Fruit fly (Drosophila melanogaster) whole organism, prepupa: ENCODE measurements around the gene Pph13.

Source experiments
- Blimp-1 ChIP-seq: fragments of 200-800 bp; sonication (Bioruptor generic); optimal IDR thresholded peaks from 3 replicates; lab custom pipeline; 2017; ENCODE audit warnings: missing biosample characterization, missing genetic modification characterization, mild to moderate bottlenecking, moderate library complexity, missing genetic modification reagents
- CG10631 ChIP-seq: fragments of 200-800 bp; sonication (Bioruptor generic); optimal IDR thresholded peaks from 2 replicates; lab custom pipeline; 2016; ENCODE audit warnings: missing biosample characterization, missing genetic modification characterization
- CG10669 ChIP-seq: fragments of 200-800 bp; sonication (Bioruptor generic); optimal IDR thresholded peaks from 3 replicates; lab custom pipeline; 2018; ENCODE audit warnings: missing biosample characterization, mild to moderate bottlenecking, missing genetic modification characterization, moderate library complexity
- CG11294 ChIP-seq: fragments of 200-800 bp; sonication (Bioruptor generic); IDR thresholded peaks from 2 replicates; pipeline ENCODE4 v1.3.6; 2022; ENCODE audit warnings: missing biosample characterization, missing genetic modification characterization
- CG11762 ChIP-seq: fragments of 200-800 bp; sonication (Bioruptor generic); optimal IDR thresholded peaks from 3 replicates; lab custom pipeline; 2016; ENCODE audit warnings: missing biosample characterization, missing genetic modification characterization; ENCODE audit not compliant: insufficient read depth
- CG15336 ChIP-seq: fragments of 200-800 bp; sonication (Bioruptor generic); IDR thresholded peaks from 2 replicates; pipeline ENCODE4 v1.3.6; 2022; ENCODE audit warnings: missing biosample characterization, missing genetic modification characterization
- CG1621 ChIP-seq: fragments of 200-800 bp; sonication (Bioruptor generic); optimal IDR thresholded peaks from 3 replicates; lab custom pipeline; 2018; ENCODE audit warnings: missing biosample characterization, mild to moderate bottlenecking, missing genetic modification characterization
- CG16779 ChIP-seq: fragments of 200-800 bp; sonication (Bioruptor generic); optimal IDR thresholded peaks from 3 replicates; lab custom pipeline; 2017; ENCODE audit warnings: missing biosample characterization, mild to moderate bottlenecking, missing genetic modification characterization
- CG3032 ChIP-seq: fragments of 200-800 bp; optimal IDR thresholded peaks from 2 replicates; lab custom pipeline; 2019; ENCODE audit warnings: missing biosample characterization, mild to moderate bottlenecking, missing genetic modification characterization, moderate library complexity
- CG31627 ChIP-seq: fragments of 200-800 bp; sonication (Bioruptor generic); optimal IDR thresholded peaks from 3 replicates; lab custom pipeline; 2016; ENCODE audit warnings: missing biosample characterization, missing genetic modification characterization
- CG32006 ChIP-seq: fragments of 200-800 bp; sonication (Bioruptor generic); optimal IDR thresholded peaks from 3 replicates; lab custom pipeline; 2017; ENCODE audit warnings: missing biosample characterization, mild to moderate bottlenecking, missing genetic modification characterization
- CG3919 ChIP-seq: fragments of 200-800 bp; sonication (Bioruptor generic); optimal IDR thresholded peaks from 3 replicates; lab custom pipeline; 2016; ENCODE audit warnings: missing biosample characterization, missing genetic modification characterization
- CG4318 ChIP-seq: fragments of 200-800 bp; sonication (Bioruptor generic); optimal IDR thresholded peaks from 3 replicates; lab custom pipeline; 2017; ENCODE audit warnings: missing biosample characterization, mild to moderate bottlenecking, missing genetic modification characterization
- CG6792 ChIP-seq: fragments of 200-800 bp; sonication (Bioruptor generic); optimal IDR thresholded peaks from 3 replicates; lab custom pipeline; 2016; ENCODE audit warnings: missing biosample characterization, missing genetic modification characterization
- CG6808 ChIP-seq: fragments of 200-800 bp; sonication (Bioruptor generic); optimal IDR thresholded peaks from 3 replicates; lab custom pipeline; 2017; ENCODE audit warnings: missing biosample characterization, missing genetic modification characterization, mild to moderate bottlenecking, moderate library complexity, missing genetic modification reagents
- CG6854 ChIP-seq: fragments of 200-800 bp; sonication (Bioruptor generic); optimal IDR thresholded peaks from 2 replicates; lab custom pipeline; 2017; ENCODE audit warnings: missing biosample characterization, mild to moderate bottlenecking, missing genetic modification characterization
- CG7368 ChIP-seq: fragments of 200-800 bp; sonication (Bioruptor generic); optimal IDR thresholded peaks from 3 replicates; lab custom pipeline; 2016; ENCODE audit warnings: missing biosample characterization, missing genetic modification characterization
- CG8119 ChIP-seq: fragments of 200-800 bp; sonication (Bioruptor generic); IDR thresholded peaks from 3 replicates; pipeline ENCODE4 v1.3.6; 2022; ENCODE audit warnings: missing biosample characterization, missing genetic modification characterization
- CG8319 ChIP-seq: fragments of 200-800 bp; sonication (Bioruptor generic); optimal IDR thresholded peaks from 3 replicates; lab custom pipeline; 2016; ENCODE audit warnings: missing biosample characterization, missing genetic modification characterization
- CG8632 ChIP-seq: fragments of 200-800 bp; sonication (Bioruptor generic); optimal IDR thresholded peaks from 3 replicates; lab custom pipeline; 2016; ENCODE audit warnings: missing biosample characterization, missing genetic modification characterization
- CG9139 ChIP-seq: fragments of 200-800 bp; sonication (Bioruptor generic); optimal IDR thresholded peaks from 3 replicates; lab custom pipeline; 2017; ENCODE audit warnings: missing biosample characterization, mild to moderate bottlenecking, missing genetic modification characterization
- Eip75B ChIP-seq: fragments of 200-800 bp; sonication (Bioruptor generic); optimal IDR thresholded peaks from 3 replicates; lab custom pipeline; 2016; ENCODE audit warnings: missing biosample characterization, missing genetic modification characterization
- Eip78C ChIP-seq: fragments of 200-800 bp; sonication (Bioruptor generic); peaks from one replicate; lab custom pipeline; 2016; ENCODE audit warnings: missing biosample characterization, missing genetic modification characterization
- Ets21C ChIP-seq: fragments of 200-800 bp; sonication (Bioruptor generic); optimal IDR thresholded peaks from 3 replicates; lab custom pipeline; 2016; ENCODE audit warnings: missing biosample characterization, missing genetic modification characterization
- Ets96B ChIP-seq: fragments of 200-800 bp; optimal IDR thresholded peaks from 2 replicates; lab custom pipeline; 2019; ENCODE audit warnings: missing biosample characterization, mild to moderate bottlenecking, missing genetic modification characterization, moderate library complexity
- Gug ChIP-seq: fragments of 200-800 bp; sonication (Bioruptor generic); IDR thresholded peaks from 2 replicates; pipeline ENCODE4 v1.3.6; 2022; ENCODE audit warnings: missing biosample characterization, missing genetic modification characterization
- Hr38 ChIP-seq: sonication (Bioruptor generic); optimal IDR thresholded peaks from 2 replicates; lab custom pipeline; 2016; ENCODE audit warnings: missing biosample characterization, missing genetic modification characterization
- Hr39 ChIP-seq: fragments of 200-800 bp; sonication (Bioruptor generic); optimal IDR thresholded peaks from 2 replicates; lab custom pipeline; 2016; ENCODE audit warnings: missing biosample characterization, missing genetic modification characterization
- Hr4 ChIP-seq: fragments of 200-800 bp; sonication (Bioruptor generic); optimal IDR thresholded peaks from 3 replicates; lab custom pipeline; 2016; ENCODE audit warnings: missing biosample characterization, missing genetic modification characterization
- Lpt ChIP-seq: fragments of 200-800 bp; sonication (Bioruptor generic); optimal IDR thresholded peaks from 3 replicates; lab custom pipeline; 2016; ENCODE audit warnings: missing biosample characterization, missing genetic modification characterization
- Met ChIP-seq: fragments of 200-800 bp; sonication (Bioruptor generic); optimal IDR thresholded peaks from 3 replicates; lab custom pipeline; 2016; ENCODE audit warnings: missing biosample characterization, missing genetic modification characterization
- OdsH ChIP-seq: fragments of 200-800 bp; sonication (Bioruptor generic); optimal IDR thresholded peaks from 3 replicates; lab custom pipeline; 2016; ENCODE audit warnings: missing biosample characterization, missing genetic modification characterization
- Sox102F ChIP-seq: fragments of 200-800 bp; sonication (Bioruptor generic); optimal IDR thresholded peaks from 2 replicates; lab custom pipeline; 2016; ENCODE audit warnings: missing biosample characterization, mild to moderate bottlenecking, missing genetic modification characterization
- Sox14 ChIP-seq: fragments of 200-800 bp; sonication (Bioruptor generic); optimal IDR thresholded peaks from 3 replicates; lab custom pipeline; 2016; ENCODE audit warnings: missing biosample characterization, missing genetic modification characterization
- Sox15 ChIP-seq: fragments of 200-800 bp; sonication (Bioruptor generic); optimal IDR thresholded peaks from 3 replicates; lab custom pipeline; 2016; ENCODE audit warnings: missing biosample characterization, missing genetic modification characterization
- cyc ChIP-seq: fragments of 200-800 bp; sonication (Bioruptor generic); optimal IDR thresholded peaks from 3 replicates; lab custom pipeline; 2016; ENCODE audit warnings: missing biosample characterization, missing genetic modification characterization
- dac ChIP-seq: fragments of 200-800 bp; sonication (Bioruptor generic); optimal IDR thresholded peaks from 2 replicates; lab custom pipeline; 2017; ENCODE audit warnings: missing biosample characterization, mild to moderate bottlenecking, missing genetic modification characterization
- dsx ChIP-seq: fragments of 200-800 bp; optimal IDR thresholded peaks from 3 replicates; lab custom pipeline; 2019; ENCODE audit warnings: missing biosample characterization, mild to moderate bottlenecking, missing genetic modification characterization, moderate library complexity; ENCODE audit not compliant: poor library complexity, severe bottlenecking
- eg ChIP-seq: fragments of 200-800 bp; sonication (Bioruptor generic); IDR thresholded peaks from 3 replicates; pipeline ENCODE4 v1.3.6; 2022; ENCODE audit warnings: missing biosample characterization, missing genetic modification characterization
- esn ChIP-seq: fragments of 200-800 bp; sonication (Bioruptor generic); optimal IDR thresholded peaks from 2 replicates; lab custom pipeline; 2016; ENCODE audit warnings: missing biosample characterization, mild to moderate bottlenecking, missing genetic modification characterization, moderate library complexity
- fd85E ChIP-seq: fragments of 200-800 bp; sonication (Bioruptor generic); optimal IDR thresholded peaks from 3 replicates; lab custom pipeline; 2016; ENCODE audit warnings: missing biosample characterization, missing genetic modification characterization
- fkh ChIP-seq: fragments of 200-800 bp; sonication (Bioruptor generic); optimal IDR thresholded peaks from 3 replicates; lab custom pipeline; 2017; ENCODE audit warnings: missing biosample characterization, mild to moderate bottlenecking, missing genetic modification characterization, moderate library complexity
- lz ChIP-seq: fragments of 200-800 bp; sonication (Bioruptor generic); optimal IDR thresholded peaks from 3 replicates; lab custom pipeline; 2016; ENCODE audit warnings: missing biosample characterization, missing genetic modification characterization
- net ChIP-seq: fragments of 200-800 bp; sonication (Bioruptor generic); optimal IDR thresholded peaks from 3 replicates; lab custom pipeline; 2016; ENCODE audit warnings: missing biosample characterization, missing genetic modification characterization
- pdm3 ChIP-seq: fragments of 200-800 bp; sonication (Bioruptor generic); optimal IDR thresholded peaks from 3 replicates; lab custom pipeline; 2016; ENCODE audit warnings: missing biosample characterization, missing genetic modification characterization
- salr ChIP-seq, 2 experiments: fragments of 200-800 bp; sonication (Bioruptor generic); optimal IDR thresholded peaks; 3 replicates each; lab custom pipeline; 2016 to 2018; ENCODE audit warnings: missing biosample characterization in 2 of 2, missing genetic modification characterization in 2 of 2, mild to moderate bottlenecking in 1 of 2
- ss ChIP-seq, 2 experiments: fragments of 200-800 bp; sonication (Bioruptor generic); optimal IDR thresholded peaks; 2 replicates in 1 of 2; 3 replicates in 1 of 2; lab custom pipeline; 2017 to 2018; ENCODE audit warnings: mild to moderate bottlenecking in 2 of 2, missing biosample characterization in 2 of 2, missing genetic modification characterization in 2 of 2, moderate library complexity in 1 of 2
- topi ChIP-seq: fragments of 200-800 bp; sonication (Bioruptor generic); optimal IDR thresholded peaks from 3 replicates; lab custom pipeline; 2016; ENCODE audit warnings: missing biosample characterization, missing genetic modification characterization

Pph13 gene

dm6 chr2L:608143-608542, 30.9 kb downstream of the Pph13 start (continued):
- peak; percentile 83 for TF ChIP-seq CG15336 (GFP tag; lab: Robert Waterston, UW)
- peak; percentile 82 for TF ChIP-seq CG6808
- TF ChIP-seq Hr38 (GFP tag; lab: Kevin White, UChicago) = no peak
- no peak for TF ChIP-seq CG31627
- TF ChIP-seq Eip78C (GFP tag; lab: Kevin White, UChicago) = peak; percentile 83
- TF ChIP-seq Sox14 (GFP tag; lab: Kevin White, UChicago) = peak; percentile 70
- TF ChIP-seq Ets96B (tag; lab: Kevin White, UChicago) = peak; percentile 73
- TF ChIP-seq ss (GFP tag; optimal IDR thresholded peaks at IDR 0.05; lab: Kevin White, UChicago) = peak; percentile 71 to 73
- peak; percentile 45; the same call in 2 of the 3 replicates for TF ChIP-seq eg (GFP tag; lab: Robert Waterston, UW)
- no peak for TF ChIP-seq lz

DNA sequence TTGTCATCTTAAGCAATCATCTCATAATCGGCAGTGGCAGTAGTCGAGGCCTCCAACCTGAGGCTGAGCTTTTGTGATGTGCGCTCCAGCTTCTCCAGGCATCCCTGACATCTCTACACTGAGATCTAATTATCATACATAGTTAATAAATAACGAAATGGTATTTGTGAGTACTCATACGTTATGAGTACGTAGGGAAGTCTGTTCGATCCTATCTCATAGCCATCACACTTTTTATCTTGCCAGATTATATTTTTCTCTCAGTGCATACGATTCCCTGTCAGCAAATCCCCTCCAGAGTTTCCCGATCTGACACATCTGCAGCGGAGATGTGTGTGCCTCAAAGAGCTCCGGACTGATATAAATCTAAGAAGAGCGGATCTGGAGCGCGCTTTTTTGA, 32.2 kb downstream of the Pph13 start:
- TF ChIP-seq Met (GFP tag; lab: Kevin White, UChicago) (peak; percentile 32), CG6808 (peak; percentile 75), cyc (no peak), topi (GFP tag; lab: Kevin White, UChicago) (peak; percentile 40), CG6792 (GFP tag; lab: Kevin White, UChicago) (peak; percentile 50), CG11294 (GFP tag; lab: Robert Waterston, UW) (no peak), CG8632 (GFP tag; lab: Kevin White, UChicago) (peak; percentile 30), CG32006 (GFP tag; lab: Kevin White, UChicago) (peak; percentile 51), Sox15 (GFP tag; lab: Kevin White, UChicago) (no peak), Blimp-1 (no peak), Ets21C (GFP tag; lab: Kevin White, UChicago) (no peak), Sox102F (GFP tag; lab: Kevin White, UChicago) (no peak), eg (GFP tag; lab: Robert Waterston, UW) (0 out of 3 replicates have a peak, but pooled peaks have one; percentile 24), CG31627 (peak; percentile 4), CG8119 (peak; percentile 57; the same call in 2 of the 3 replicates), CG8319 (GFP tag; lab: Kevin White, UChicago) (no peak), Ets96B (tag; lab: Kevin White, UChicago) (peak; percentile 76), net (GFP tag; lab: Kevin White, UChicago) (peak; percentile 12), CG3032 (tag; lab: Kevin White, UChicago) (peak; percentile 62), CG7368 (GFP tag; lab: Kevin White, UChicago) (peak; percentile 5), CG16779 (tag; lab: Kevin White, UChicago) (peak; percentile 21), Gug (GFP tag; lab: Robert Waterston, UW) (peak; percentile 33), dsx (GFP tag; lab: Kevin White, UChicago) (peak; percentile 48), Hr39 (peak; percentile 30), CG10631 (GFP tag; lab: Kevin White, UChicago) (peak; percentile 68), CG1621 (tag; lab: Kevin White, UChicago) (peak; percentile 78), fd85E (GFP tag; lab: Kevin White, UChicago) (no peak), esn (GFP tag; lab: Kevin White, UChicago) (peak; percentile 34), CG6854 (GFP tag; lab: Kevin White, UChicago) (no peak), salr (GFP tag; optimal IDR thresholded peaks at IDR 0.05; lab: Kevin White, UChicago) (peak; percentile 37 to 62), CG10669 (peak; percentile 70), CG3919 (GFP tag; lab: Kevin White, UChicago) (peak; percentile 69), fkh (GFP tag; lab: Kevin White, UChicago) (no peak), Lpt (GFP tag; lab: Kevin White, UChicago) (peak; percentile 45), Eip75B (GFP tag; lab: Kevin White, UChicago) (peak; percentile 65), Hr38 (GFP tag; lab: Kevin White, UChicago) (no peak), CG15336 (GFP tag; lab: Robert Waterston, UW) (0 out of 2 replicates have a peak, but pooled peaks have one; percentile 35), lz (peak; percentile 27), pdm3 (GFP tag; lab: Kevin White, UChicago) (peak; percentile 65), OdsH (GFP tag; lab: Kevin White, UChicago) (peak; percentile 59), CG4318 (no peak), ss (GFP tag; optimal IDR thresholded peaks at IDR 0.05; lab: Kevin White, UChicago) (peak; percentile 51 to 58), CG11762 (GFP tag; lab: Kevin White, UChicago) (no peak), CG9139 (peak; percentile 44), dac (GFP tag; lab: Kevin White, UChicago) (no peak), Hr4 (GFP tag; lab: Kevin White, UChicago) (peak; percentile 1)
